Fruit fly (Drosophila melanogaster): ENCODE data around the gene CG3226.

The CG3226 gene

DNA sequence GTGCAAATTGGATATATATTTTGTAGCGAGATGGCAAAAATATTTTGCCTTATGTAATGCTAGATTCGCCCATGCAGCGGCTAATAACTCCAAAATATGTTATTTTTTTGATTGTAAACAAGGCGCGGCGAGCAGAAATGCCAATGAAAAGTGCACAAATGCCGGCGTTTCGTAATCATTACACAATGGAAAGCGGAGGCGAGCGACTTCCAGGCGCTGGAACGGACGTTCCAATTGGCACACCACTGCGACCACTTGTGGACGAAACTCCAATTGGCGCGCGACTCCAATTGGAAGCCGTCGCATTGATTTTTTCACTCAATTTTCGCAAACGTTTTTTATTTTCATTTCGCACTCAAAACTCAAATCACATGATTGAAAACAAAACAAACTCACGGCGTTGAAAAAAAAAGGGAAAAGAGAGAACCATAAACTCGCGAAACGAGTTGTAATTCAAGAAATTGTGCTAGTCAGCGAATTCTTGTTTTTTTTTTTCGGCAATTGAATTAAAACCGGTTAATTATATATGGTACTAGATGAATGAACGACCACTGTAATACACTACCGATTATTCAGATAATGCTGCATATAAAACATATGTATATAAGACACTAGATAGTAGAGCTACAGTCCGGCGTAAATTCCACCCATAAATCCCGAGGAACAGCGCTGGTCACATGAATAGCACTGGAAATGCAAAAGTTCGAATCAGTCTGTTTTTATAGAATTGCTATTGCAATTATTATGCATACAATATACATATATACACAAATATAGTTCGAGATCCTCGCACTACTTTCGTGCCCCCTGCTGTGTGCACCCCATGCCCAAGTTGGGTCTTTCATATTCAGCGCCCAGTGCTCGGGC is 24.8 kb upstream of the CG3226 start, which contains the start of gene ND-ASHI (continued):
- peak; percentile 90 for TF ChIP-seq Hr3 (GFP tag; optimal IDR thresholded peaks at IDR 0.05)
- TF ChIP-seq CG3163 (GFP tag; optimal IDR thresholded peaks at IDR 0.05): peak; percentile 60
- TF ChIP-seq zen (tag; optimal IDR thresholded peaks at IDR 0.05): peak; percentile 84
- no peak for TF ChIP-seq hb (GFP tag; IDR thresholded peaks at IDR 0.05; ENCODE audit: partially characterized antibody)
- TF ChIP-seq CG7928 (GFP tag; optimal IDR thresholded peaks at IDR 0.05): peak; percentile 81
- peak; percentile 89 for TF ChIP-seq fd96Cb (tag; optimal IDR thresholded peaks at IDR 0.05)
- TF ChIP-seq CG15601 (tag; optimal IDR thresholded peaks at IDR 0.05): peak; percentile 83
- peak; percentile 94 for TF ChIP-seq otp (GFP tag; IDR thresholded peaks at IDR 0.05)
- TF ChIP-seq CG9437 (GFP tag; optimal IDR thresholded peaks at IDR 0.05): peak; percentile 79
- peak; percentile 79 for TF ChIP-seq CG11398 (GFP tag; optimal IDR thresholded peaks at IDR 0.05)
- no peak for TF ChIP-seq Opbp (GFP tag; IDR thresholded peaks at IDR 0.05; ENCODE audit: partially characterized antibody)
- TF ChIP-seq sqz (GFP tag; optimal IDR thresholded peaks at IDR 0.05): no peak
- TF ChIP-seq bcd (GFP tag; optimal IDR thresholded peaks at IDR 0.05): peak; percentile 95
- TF ChIP-seq CG6683 (GFP tag; optimal IDR thresholded peaks at IDR 0.05): peak; percentile 88
- TF ChIP-seq caup (GFP tag; optimal IDR thresholded peaks at IDR 0.05; ENCODE audit: severe bottlenecking): peak; percentile 98
- TF ChIP-seq psq (GFP tag; optimal IDR thresholded peaks at IDR 0.05): peak; percentile 69
- TF ChIP-seq Fer3 (tag; optimal IDR thresholded peaks at IDR 0.05): peak; percentile 96
- peak; percentile 54; the same call in 1 of the 2 replicates for TF ChIP-seq aop (GFP tag; IDR thresholded peaks at IDR 0.05)
- peak; percentile 94 for TF ChIP-seq CG7556 (GFP tag; optimal IDR thresholded peaks at IDR 0.05)
- peak; percentile 90 for TF ChIP-seq CG4730 (GFP tag; IDR thresholded peaks at IDR 0.05)
- TF ChIP-seq bigmax (GFP tag; optimal IDR thresholded peaks at IDR 0.05): peak; percentile 57
- TF ChIP-seq bsh (GFP tag; optimal IDR thresholded peaks at IDR 0.05): peak; percentile 93 to 94
- peak; percentile 74 for TF ChIP-seq dan (GFP tag; IDR thresholded peaks at IDR 0.05)
- TF ChIP-seq CG7745 (tag; optimal IDR thresholded peaks at IDR 0.05): no peak
- no peak for TF ChIP-seq cg (GFP tag; optimal IDR thresholded peaks at IDR 0.05)
- peak; percentile 97 for TF ChIP-seq gro (GFP tag; optimal IDR thresholded peaks at IDR 0.05)
- TF ChIP-seq Abd-B (GFP tag; optimal IDR thresholded peaks at IDR 0.05): peak; percentile 85
- TF ChIP-seq ems (GFP tag; optimal IDR thresholded peaks at IDR 0.05): peak; percentile 93
- no peak for TF ChIP-seq lov (optimal IDR thresholded peaks at IDR 0.05)
- TF ChIP-seq lov (GFP tag; IDR thresholded peaks at IDR 0.05): peak; percentile 94
- peak; percentile 94 for TF ChIP-seq Ptx1 (GFP tag; IDR thresholded peaks at IDR 0.05)
- TF ChIP-seq CG4328 (GFP tag; optimal IDR thresholded peaks at IDR 0.05): peak; percentile 83
- peak; percentile 89 for TF ChIP-seq MTF-1 (GFP tag; optimal IDR thresholded peaks at IDR 0.05; ENCODE audit: borderline replicate concordance)
- TF ChIP-seq CTCF (GFP tag; optimal IDR thresholded peaks at IDR 0.05): peak; percentile 66
- peak; percentile 99 for TF ChIP-seq CG12769 (tag; optimal IDR thresholded peaks at IDR 0.05)
- TF ChIP-seq Ravus (GFP tag; IDR thresholded peaks at IDR 0.05): peak; percentile 85
- no peak for TF ChIP-seq Hmx (GFP tag; optimal IDR thresholded peaks at IDR 0.05)
- TF ChIP-seq Hsf (GFP tag; optimal IDR thresholded peaks at IDR 0.05): peak; percentile 95
- peak; percentile 88 for TF ChIP-seq emc (GFP tag; optimal IDR thresholded peaks at IDR 0.05)
- TF ChIP-seq CG5953 (GFP tag; IDR thresholded peaks at IDR 0.05): peak; percentile 91
- no peak for TF ChIP-seq zen2 (GFP tag; IDR thresholded peaks at IDR 0.05; ENCODE audit: partially characterized antibody)
- TF ChIP-seq CG11247 (GFP tag; IDR thresholded peaks at IDR 0.05): peak; percentile 97
- peak; percentile 98 for TF ChIP-seq CG11696 (GFP tag; IDR thresholded peaks at IDR 0.05)
- TF ChIP-seq CG15011 (GFP tag; optimal IDR thresholded peaks at IDR 0.05): peak; percentile 91
- TF ChIP-seq Dbx (GFP tag; IDR thresholded peaks at IDR 0.05): peak; percentile 98
- peak; percentile 94 for TF ChIP-seq unpg (GFP tag; optimal IDR thresholded peaks at IDR 0.05)
- peak; percentile 68 for TF ChIP-seq YL-1 (GFP tag; optimal IDR thresholded peaks at IDR 0.05)
- peak; percentile 81 for TF ChIP-seq ssp (GFP tag; IDR thresholded peaks at IDR 0.05)
- peak; percentile 45 for TF ChIP-seq Dref (GFP tag; IDR thresholded peaks at IDR 0.05)

Data from whole organism, embryonic.